Fruit fly (Drosophila melanogaster): ENCODE results near the gene Cox17.

DNA sequence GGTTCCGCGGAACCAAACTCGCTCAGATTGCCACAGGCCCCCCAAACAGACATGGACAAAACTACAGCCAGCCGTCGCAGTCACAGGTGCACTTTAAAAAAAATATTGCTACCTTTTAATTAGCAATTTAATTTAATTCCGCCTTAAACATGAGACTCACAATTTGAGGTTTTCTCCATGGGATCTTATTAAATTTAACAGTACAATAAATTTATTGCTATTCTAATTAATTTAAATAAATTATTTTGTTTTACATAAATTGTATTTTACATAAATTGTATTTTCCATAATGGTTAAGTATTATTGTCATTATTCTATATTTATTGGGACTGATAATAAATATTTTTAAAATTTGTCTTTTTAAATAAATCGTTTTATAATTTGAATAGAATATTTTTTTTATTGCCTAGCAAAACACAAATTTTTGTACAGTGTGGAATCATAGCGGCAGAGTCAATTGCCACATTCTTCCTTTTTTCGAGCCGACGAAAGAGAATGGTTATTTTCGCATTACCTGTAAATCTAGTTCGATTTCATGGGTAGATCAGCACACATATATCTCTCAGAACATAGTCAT is 39.0 kb upstream of the Cox17 start:
- TF ChIP-seq h (optimal IDR thresholded peaks at IDR 0.05), result no peak
- no peak for TF ChIP-seq psq (optimal IDR thresholded peaks at IDR 0.05)
- no peak for TF ChIP-seq Sin3A (optimal IDR thresholded peaks at IDR 0.05)
